Worm (Caenorhabditis elegans) whole organism, L4 larva: Measurements from ENCODE around the gene B0478.3.

Experiments used
- D1046.2 ChIP-seq: fragments of 200-800 bp; sonication (Bioruptor generic); IDR thresholded peaks from 2 replicates; pipeline ENCODE4 v1.3.6; 2022; ENCODE audit warnings: missing genetic modification characterization, missing compliant biosample characterization
- F26F4.8 ChIP-seq: fragments of 200-800 bp; sonication (Bioruptor generic); conservative IDR thresholded peaks from 2 replicates; pipeline ENCODE4 v1.3.6; 2022; ENCODE audit warnings: missing genetic modification characterization, missing compliant biosample characterization
- F37D6.2 ChIP-seq: sonication (generic microtip); optimal IDR thresholded peaks from 2 replicates; lab custom pipeline; 2016; ENCODE audit warnings: mild to moderate bottlenecking, missing genetic modification characterization, missing compliant biosample characterization
- T20F7.1 ChIP-seq: fragments of 200-800 bp; sonication (Bioruptor generic); optimal IDR thresholded peaks from 2 replicates; lab custom pipeline; 2018; ENCODE audit warnings: mild to moderate bottlenecking, missing genetic modification characterization, missing compliant biosample characterization
- T26A8.4 ChIP-seq: fragments of 200-800 bp; sonication (Bioruptor generic); IDR thresholded peaks from 2 replicates; pipeline ENCODE4 v1.3.6; 2022; ENCODE audit warnings: missing genetic modification characterization, missing compliant biosample characterization
- Y48G9A.11 ChIP-seq: fragments of 200-800 bp; sonication (Bioruptor generic); IDR thresholded peaks from 2 replicates; pipeline ENCODE4 v1.3.6; 2022; ENCODE audit warnings: missing genetic modification reagents, missing genetic modification characterization, missing compliant biosample characterization
- aha-1 ChIP-seq: fragments of 150-350 bp; peaks from one replicate; lab custom pipeline; 2014; ENCODE audit warnings: missing biosample characterization, missing genetic modification characterization
- ama-1 ChIP-seq: fragments of 150-350 bp; optimal IDR thresholded peaks from 2 replicates; lab custom pipeline; 2014; ENCODE audit warnings: inconsistent platforms, mixed read lengths
- attf-4 ChIP-seq: sonication (generic microtip); optimal IDR thresholded peaks from 3 replicates; lab custom pipeline; 2017; ENCODE audit warnings: missing biosample characterization, missing genetic modification characterization
- ceh-28 ChIP-seq: fragments of 150-350 bp; optimal IDR thresholded peaks from 2 replicates; lab custom pipeline; 2014; ENCODE audit warnings: missing biosample characterization, missing genetic modification reagents, missing genetic modification characterization
- ceh-32 ChIP-seq: sonication (generic microtip); optimal IDR thresholded peaks from 2 replicates; lab custom pipeline; 2016; ENCODE audit warnings: mild to moderate bottlenecking, missing genetic modification characterization, missing compliant biosample characterization; ENCODE audit not compliant: poor library complexity
- ceh-44 ChIP-seq: fragments of 200-800 bp; sonication (Bioruptor generic); IDR thresholded peaks from 2 replicates; pipeline ENCODE4 v1.3.6; 2022; ENCODE audit warnings: missing genetic modification reagents, missing genetic modification characterization, missing compliant biosample characterization
- ctbp-1 ChIP-seq: fragments of 200-800 bp; sonication (Bioruptor generic); IDR thresholded peaks from 2 replicates; pipeline ENCODE4 v1.3.6; 2022; ENCODE audit warnings: missing genetic modification reagents, missing genetic modification characterization, missing compliant biosample characterization
- daf-8 ChIP-seq: fragments of 200-800 bp; sonication (Bioruptor generic); IDR thresholded peaks from 2 replicates; pipeline ENCODE4 v1.3.6; 2022; ENCODE audit warnings: missing genetic modification characterization, missing compliant biosample characterization
- dmd-8 ChIP-seq: fragments of 200-800 bp; sonication (Bioruptor generic); IDR thresholded peaks from 2 replicates; pipeline ENCODE4 v1.3.6; 2022; ENCODE audit warnings: missing genetic modification characterization, missing compliant biosample characterization
- egl-27 ChIP-seq: sonication (generic microtip); optimal IDR thresholded peaks from 3 replicates; lab custom pipeline; 2017; ENCODE audit warnings: missing biosample characterization, missing genetic modification reagents, missing genetic modification characterization
- fkh-10 ChIP-seq: fragments of 150-350 bp; optimal IDR thresholded peaks from 2 replicates; lab custom pipeline; 2014; ENCODE audit warnings: missing biosample characterization, missing genetic modification reagents, missing genetic modification characterization
- fos-1 ChIP-seq: fragments of 150-350 bp; optimal IDR thresholded peaks from 2 replicates; lab custom pipeline; 2014; ENCODE audit warnings: missing biosample characterization, missing genetic modification characterization
- jun-1 ChIP-seq: fragments of 150-350 bp; optimal IDR thresholded peaks from 2 replicates; lab custom pipeline; 2014; ENCODE audit warnings: missing biosample characterization, missing genetic modification reagents, missing genetic modification characterization
- lin-15B ChIP-seq: fragments of 150-350 bp; sonication (generic microtip); optimal IDR thresholded peaks from 3 replicates; lab custom pipeline; 2014; ENCODE audit warnings: missing biosample characterization, missing genetic modification characterization
- madf-5 ChIP-seq, 2 experiments: fragments of 200-800 bp; sonication (Bioruptor generic); IDR thresholded peaks; 2 replicates each; pipeline ENCODE4 v1.3.6; 2022; ENCODE audit warnings: missing compliant biosample characterization in 2 of 2, missing genetic modification characterization in 2 of 2
- mdt-29 ChIP-seq: fragments of 200-800 bp; sonication (Bioruptor generic); IDR thresholded peaks from 2 replicates; pipeline ENCODE4 v1.3.6; 2022; ENCODE audit warnings: missing genetic modification reagents, missing genetic modification characterization, missing compliant biosample characterization
- mxl-3 ChIP-seq: fragments of 200-800 bp; sonication (Bioruptor generic); optimal IDR thresholded peaks from 2 replicates; lab custom pipeline; 2018; ENCODE audit warnings: mild to moderate bottlenecking, missing genetic modification characterization, missing compliant biosample characterization
- nhr-11 ChIP-seq: fragments of 150-350 bp; optimal IDR thresholded peaks from 2 replicates; lab custom pipeline; 2014; ENCODE audit warnings: missing biosample characterization, missing genetic modification characterization
- nhr-111 ChIP-seq: fragments of 200-800 bp; sonication (Bioruptor generic); optimal IDR thresholded peaks from 2 replicates; lab custom pipeline; 2018; ENCODE audit warnings: mild to moderate bottlenecking, missing genetic modification characterization, missing compliant biosample characterization
- nhr-28 ChIP-seq: fragments of 150-350 bp; optimal IDR thresholded peaks from 2 replicates; lab custom pipeline; 2014; ENCODE audit warnings: missing biosample characterization, missing genetic modification characterization
- nhr-41 ChIP-seq: fragments of 200-800 bp; sonication (Bioruptor generic); IDR thresholded peaks from 2 replicates; pipeline ENCODE4 v1.3.6; 2022; ENCODE audit warnings: missing genetic modification reagents, missing genetic modification characterization, missing compliant biosample characterization
- php-3 ChIP-seq: fragments of 200-800 bp; sonication (Bioruptor generic); IDR thresholded peaks from 2 replicates; pipeline ENCODE4 v1.3.6; 2022; ENCODE audit warnings: missing genetic modification reagents, missing genetic modification characterization, missing compliant biosample characterization
- pqm-1 ChIP-seq: sonication (generic microtip); optimal IDR thresholded peaks from 2 replicates; lab custom pipeline; 2017; ENCODE audit warnings: missing biosample characterization, missing genetic modification characterization
- rbr-2 ChIP-seq: sonication (generic microtip); optimal IDR thresholded peaks from 2 replicates; lab custom pipeline; 2016; ENCODE audit warnings: missing genotype, missing genetic modification characterization, missing compliant biosample characterization
- saeg-2 ChIP-seq: fragments of 200-800 bp; sonication (Bioruptor generic); IDR thresholded peaks from 2 replicates; pipeline ENCODE4 v1.3.6; 2022; ENCODE audit warnings: missing genetic modification reagents, missing genetic modification characterization, missing compliant biosample characterization
- set-16 ChIP-seq: fragments of 200-800 bp; sonication (Bioruptor generic); IDR thresholded peaks from 2 replicates; pipeline ENCODE4 v1.3.6; 2022; ENCODE audit warnings: missing genetic modification reagents, missing genetic modification characterization, missing compliant biosample characterization
- skn-1 ChIP-seq: fragments of 150-350 bp; optimal IDR thresholded peaks from 2 replicates; lab custom pipeline; 2014; ENCODE audit warnings: missing biosample characterization, missing genetic modification characterization
- spr-1 ChIP-seq: sonication (generic microtip); optimal IDR thresholded peaks from 2 replicates; lab custom pipeline; 2016; ENCODE audit warnings: mild to moderate bottlenecking, missing genetic modification characterization, missing compliant biosample characterization
- unc-130 ChIP-seq: sonication (generic microtip); optimal IDR thresholded peaks from 2 replicates; lab custom pipeline; 2016; ENCODE audit warnings: missing genetic modification reagents, missing genetic modification characterization, missing compliant biosample characterization
- unc-39 ChIP-seq: sonication (generic microtip); optimal IDR thresholded peaks from 2 replicates; lab custom pipeline; 2017; ENCODE audit warnings: missing biosample characterization, missing genetic modification characterization
- unc-62 ChIP-seq, 3 experiments: fragments of 150-350 bp in 1 of 3; sonication (generic microtip); optimal IDR thresholded peaks in 2 of 3; peaks in 1 of 3; 1 replicate in 1 of 3; 2 replicates in 2 of 3; lab custom pipeline; 2014 to 2017; ENCODE audit warnings: missing biosample characterization in 3 of 3, missing genetic modification characterization in 3 of 3, missing genetic modification reagents in 3 of 3, missing genotype in 1 of 3

The B0478.3 gene

DNA sequence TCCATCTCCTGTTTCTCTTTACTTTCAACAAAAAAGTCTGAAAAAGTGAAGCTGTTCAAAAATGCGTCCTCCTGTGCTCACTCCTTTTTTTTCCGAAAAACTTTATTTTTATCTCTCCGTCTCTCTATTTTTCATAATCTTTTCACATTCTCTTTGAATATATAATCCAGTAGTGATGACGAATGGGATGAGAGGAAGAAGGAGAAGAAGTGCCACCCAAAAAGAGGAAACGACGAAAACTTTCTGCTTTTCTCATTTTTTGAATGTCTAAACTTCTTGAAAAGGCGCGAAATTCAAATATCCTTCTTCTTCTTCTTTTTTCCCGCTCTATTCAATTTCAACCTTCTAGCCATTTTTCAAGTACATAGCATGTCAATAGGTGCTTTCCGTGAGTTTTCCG lies 9.7 kb downstream of the B0478.3 start (continued):
- TF ChIP-seq daf-8 (GFP tag; lab: Robert Waterston, UW) (no peak), aha-1 (tag; lab: Kevin White, UChicago) (peak; percentile 40), unc-62 (GFP tag; optimal IDR thresholded peaks at IDR 0.05 in 1 of 2; lab: Kevin White, UChicago) (peak in 1 of 2 experiments; percentile 54), unc-62 (tag; optimal IDR thresholded peaks at IDR 0.05; lab: Kevin White, UChicago) (no peak), skn-1 (tag; lab: Kevin White, UChicago) (no peak), spr-1 (tag; lab: Kevin White, UChicago) (no peak)

DNA sequence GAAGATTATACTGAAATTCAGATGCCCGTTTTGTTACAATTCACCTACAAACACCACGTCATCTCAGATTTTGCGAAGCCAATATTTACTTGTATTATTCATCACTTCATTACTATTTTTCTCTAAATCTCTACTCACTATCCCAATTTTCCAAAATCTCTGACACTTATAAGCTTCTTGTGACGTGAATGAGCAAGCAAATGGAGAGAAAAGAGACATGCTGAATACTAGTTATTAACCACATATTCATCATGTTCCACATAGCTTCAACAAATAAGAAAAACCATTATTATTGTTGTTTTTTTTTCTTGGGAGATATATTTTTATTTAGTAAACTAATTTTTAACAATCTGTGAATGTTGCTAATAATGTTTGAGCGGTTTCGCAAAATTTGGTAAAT lies 13.1 kb downstream of the B0478.3 start:
- TF ChIP-seq F37D6.2 (tag; lab: Kevin White, UChicago) = no peak
- no peak for TF ChIP-seq madf-5 (GFP tag; IDR thresholded peaks at IDR 0.05; lab: Robert Waterston, UW)
- TF ChIP-seq set-16 (GFP tag; lab: Robert Waterston, UW) = no peak
- TF ChIP-seq D1046.2 (GFP tag; lab: Robert Waterston, UW) = no peak

DNA sequence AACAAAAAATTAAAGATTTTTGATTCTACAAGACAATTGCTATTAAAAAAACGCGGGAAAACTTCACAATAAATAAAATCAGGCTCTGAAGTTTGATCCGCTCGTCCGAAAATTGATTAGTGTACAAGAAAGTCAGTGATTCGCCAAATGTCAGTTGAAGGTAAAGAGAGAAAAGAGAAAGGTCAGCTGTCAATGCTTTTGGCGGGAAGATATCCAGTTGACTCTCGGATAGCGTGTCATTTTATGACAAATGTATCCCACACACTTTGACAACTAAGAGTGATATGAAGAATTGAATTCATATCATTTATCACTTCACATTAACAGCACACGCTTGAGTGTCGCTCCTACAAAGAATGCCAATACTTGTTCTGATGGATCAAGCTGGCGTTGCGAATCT lies 17.6 kb downstream of the B0478.3 start:
- TF ChIP-seq unc-62 (GFP tag; optimal IDR thresholded peaks at IDR 0.05 in 1 of 2; lab: Kevin White, UChicago) (peak in 1 of 2 experiments; percentile 73), unc-62 (tag; optimal IDR thresholded peaks at IDR 0.05; lab: Kevin White, UChicago) (no peak), mxl-3 (GFP tag; lab: Kevin White, UChicago) (no peak), aha-1 (tag; lab: Kevin White, UChicago) (peak; percentile 57), nhr-11 (tag; lab: Kevin White, UChicago) (peak; percentile 32)
- TF ChIP-seq, all 104 proteins: peak for 3

DNA sequence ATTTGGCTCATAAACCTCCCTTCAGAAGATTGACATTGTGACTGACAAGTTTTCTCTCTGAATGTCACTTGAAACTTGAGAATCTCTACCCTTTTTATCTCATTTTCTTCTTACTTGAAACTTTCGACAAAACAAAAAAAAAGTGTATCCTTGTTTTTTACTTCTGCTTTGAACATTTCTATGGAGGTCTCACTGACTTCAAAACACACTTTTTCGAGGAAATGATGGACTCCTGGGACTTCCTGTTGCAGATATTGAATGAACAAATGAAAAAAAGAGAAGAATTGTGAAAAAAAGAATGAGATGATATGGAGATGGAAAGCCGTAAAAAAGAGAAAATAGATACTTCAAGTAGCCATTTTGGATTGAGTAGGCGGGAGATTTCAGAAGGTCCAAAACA lies 23.3 kb downstream of the B0478.3 start:
- TF ChIP-seq fkh-10 (GFP tag; lab: Kevin White, UChicago) (peak; percentile 59), Y48G9A.11 (GFP tag; lab: Robert Waterston, UW) (no peak), aha-1 (tag; lab: Kevin White, UChicago) (peak; percentile 14)

DNA sequence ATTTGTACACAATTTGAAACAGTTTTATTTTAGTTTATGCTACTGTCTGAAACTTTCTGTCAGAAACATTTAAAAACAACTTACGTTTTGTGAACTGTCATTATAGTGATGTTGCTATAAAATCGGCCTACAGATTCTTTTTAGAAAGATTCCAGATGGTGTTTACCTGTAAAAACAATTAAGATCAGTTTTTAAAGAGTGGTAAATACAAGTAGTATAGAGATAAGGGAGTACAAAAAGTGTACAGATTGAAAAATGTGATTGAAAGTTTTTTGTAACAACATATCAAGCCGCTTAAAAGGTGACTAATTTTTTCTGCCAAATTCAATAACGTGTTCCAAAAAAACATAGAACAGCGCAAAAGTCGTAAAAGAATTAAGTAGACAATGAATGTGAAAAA lies 26.9 kb downstream of the B0478.3 start, which contains the start of gene npr-12:
Gene npr-12 (minus strand): TSS at position 101 of the 400 bp plus-strand sequence.
- TF ChIP-seq Y48G9A.11 (GFP tag; lab: Robert Waterston, UW) = no peak
- no peak for TF ChIP-seq lin-15B (tag; lab: Kevin White, UChicago)
- TF ChIP-seq daf-8 (GFP tag; lab: Robert Waterston, UW) = no peak
- no peak for TF ChIP-seq ctbp-1 (GFP tag; lab: Robert Waterston, UW)
- no peak for TF ChIP-seq nhr-41
- TF ChIP-seq egl-27 = no peak
- no peak for TF ChIP-seq mdt-29 (GFP tag; lab: Robert Waterston, UW)
- TF ChIP-seq unc-130 (GFP tag; lab: Kevin White, UChicago) = no peak
- TF ChIP-seq F26F4.8 = no peak
- no peak for TF ChIP-seq T26A8.4 (GFP tag; lab: Robert Waterston, UW)
- TF ChIP-seq ceh-28 (tag; lab: Kevin White, UChicago) = no peak
- no peak for TF ChIP-seq T20F7.1 (GFP tag; lab: Kevin White, UChicago)
- no peak for TF ChIP-seq ceh-32 (tag; lab: Kevin White, UChicago)
- no peak for TF ChIP-seq fos-1
- TF ChIP-seq rbr-2 = no peak
- no peak for TF ChIP-seq dmd-8 (GFP tag; lab: Robert Waterston, UW)
- TF ChIP-seq, all 104 proteins: peak for 0

DNA sequence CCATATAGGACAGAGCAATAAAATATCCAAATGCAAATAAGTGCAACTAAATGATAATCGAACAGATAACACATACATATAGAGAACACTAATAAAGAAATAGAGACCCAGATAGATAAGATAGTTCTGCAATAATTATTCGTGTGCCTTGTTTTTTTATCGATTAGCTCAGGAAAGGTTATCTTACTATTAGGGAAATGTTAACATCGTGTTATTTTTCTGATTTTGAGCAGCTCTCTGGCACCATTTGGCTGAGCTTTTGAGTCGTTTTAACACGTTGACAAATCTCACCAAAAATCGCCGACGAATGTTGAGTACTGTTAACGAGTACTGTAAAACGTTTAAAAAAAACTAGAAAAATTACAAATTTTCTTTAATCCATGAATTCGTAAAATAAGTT lies 36.0 kb downstream of the B0478.3 start, which contains the start of gene cest-6:
Gene cest-6 (minus strand): TSS at position 101 of the 400 bp plus-strand sequence.
- TF ChIP-seq pqm-1 (tag; lab: Kevin White, UChicago) (peak; percentile 2), saeg-2 (no peak)

DNA sequence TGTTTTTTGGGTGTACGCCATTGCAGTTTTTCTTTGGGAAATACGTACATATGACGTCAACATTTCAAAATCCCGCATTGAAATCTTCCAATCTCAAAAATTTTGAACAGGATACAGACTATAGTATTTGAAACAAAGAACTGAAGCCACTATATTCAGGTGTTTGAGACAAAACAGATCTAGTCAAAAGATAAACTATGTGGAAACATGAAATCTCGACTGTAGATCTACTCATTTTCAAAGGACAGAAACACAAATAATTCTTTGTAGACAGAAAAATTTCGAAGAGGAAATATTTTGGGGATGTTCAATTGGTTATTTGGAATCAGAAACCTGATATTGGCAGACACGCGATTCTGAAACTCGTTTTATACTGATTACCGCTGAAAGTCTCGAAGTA lies 38.9 kb downstream of the B0478.3 start:
- TF ChIP-seq nhr-111 (GFP tag; lab: Kevin White, UChicago) (no peak), jun-1 (tag; lab: Kevin White, UChicago) (no peak), attf-4 (tag; lab: Kevin White, UChicago) (no peak), ama-1 (lab: Kevin White, UChicago) (no peak), daf-8 (GFP tag; lab: Robert Waterston, UW) (no peak), ceh-44 (no peak), spr-1 (tag; lab: Kevin White, UChicago) (no peak), php-3 (no peak), unc-39 (tag; lab: Kevin White, UChicago) (no peak), nhr-28 (tag; lab: Kevin White, UChicago) (no peak), set-16 (GFP tag; lab: Robert Waterston, UW) (no peak)
